Worm (Caenorhabditis elegans) whole organism, L3 larva: ENCODE data around the gene hst-1.

Experiments
- fkh-10 ChIP-seq: sonication (generic microtip); optimal IDR thresholded peaks from 2 replicates; lab custom pipeline; 2017; ENCODE audit warnings: missing biosample characterization, missing genetic modification reagents, missing genetic modification characterization
- unc-62 ChIP-seq: fragments of 150-350 bp; sonication (generic microtip); optimal IDR thresholded peaks from 4 replicates; lab custom pipeline; 2014; ENCODE audit warnings: missing biosample characterization, missing genetic modification reagents, missing genetic modification characterization

ce11 chrIV:8654115-8654628 lies 37.1 kb downstream of the hst-1 start, which contains the start of gene C49C8.1:
- TF ChIP-seq unc-62 (GFP tag; lab: Kevin White, UChicago) (no peak), fkh-10 (no peak)
